Fruit fly (Drosophila melanogaster) whole organism, larva: Measurements from ENCODE around the gene Pisd.
A peak's percentile ranks its signal among the peaks of the same experiment; 100 is the strongest.

Experiments used
- noc ChIP-seq: fragments of 200-800 bp; sonication (Bioruptor generic); optimal IDR thresholded peaks from 3 replicates; lab custom pipeline; 2019; ENCODE audit warnings: missing biosample characterization, mild to moderate bottlenecking, missing genetic modification characterization, moderate library complexity

Gene Pisd

DNA sequence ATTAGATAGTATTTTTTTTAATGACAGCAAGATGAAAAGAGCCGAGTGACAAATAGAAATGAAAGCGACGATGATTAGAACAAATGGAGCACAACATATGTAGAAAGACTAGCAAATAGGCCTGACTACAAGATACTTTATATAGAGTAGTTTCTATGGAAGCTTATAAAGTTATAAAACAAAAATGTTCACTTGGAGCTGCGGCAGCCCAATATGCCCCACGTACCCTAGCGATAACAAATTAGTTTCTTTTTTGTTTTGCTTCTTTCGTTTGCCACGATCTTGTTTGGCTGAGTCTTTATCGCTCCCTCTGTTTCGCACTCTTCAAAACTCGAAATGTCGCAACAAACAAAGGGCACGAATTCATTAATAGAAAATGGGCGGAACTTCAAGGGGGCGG lies 50.1 kb downstream of the Pisd start:
- TF ChIP-seq noc (tag; lab: Kevin White, UChicago) = peak; percentile 14

DNA sequence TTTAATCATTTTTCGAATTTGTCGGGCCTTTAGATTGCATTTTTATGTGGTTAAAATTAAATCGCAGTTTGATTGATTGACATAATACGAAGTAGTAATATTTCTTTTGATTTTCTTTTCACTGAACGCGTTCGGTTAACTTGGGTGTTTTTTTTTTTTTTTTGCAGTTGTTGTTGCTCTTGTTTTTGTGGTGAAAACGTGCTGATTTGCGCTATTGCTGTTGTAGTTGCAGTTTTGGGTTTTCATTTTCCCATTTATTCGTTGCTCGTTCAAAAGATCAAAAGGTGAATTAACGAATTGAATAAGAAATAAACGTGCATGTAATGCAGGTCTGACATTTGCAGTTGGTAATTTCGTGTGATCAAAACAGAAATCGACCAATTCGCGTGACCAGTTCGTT lies 50.9 kb downstream of the Pisd start:
- TF ChIP-seq noc (tag; lab: Kevin White, UChicago) = no peak

DNA sequence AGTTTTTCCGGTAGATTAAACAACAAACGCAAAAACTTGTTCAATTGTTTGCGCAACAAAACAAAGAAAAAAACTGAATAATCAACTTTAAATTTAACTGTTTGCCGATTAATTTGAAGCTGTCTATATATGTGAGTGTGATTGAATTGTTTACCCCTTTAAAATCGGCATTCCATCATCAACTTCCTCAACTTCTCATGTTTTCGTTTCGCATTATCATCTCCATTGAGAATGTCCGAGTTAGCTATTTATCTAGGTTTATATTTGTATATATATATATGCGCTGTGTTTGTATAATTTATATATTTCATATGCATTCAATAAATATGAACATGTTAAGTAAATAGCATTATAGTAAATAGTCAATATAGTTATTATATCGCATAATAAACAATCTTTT lies 51.8 kb downstream of the Pisd start:
- peak; percentile 30 for TF ChIP-seq noc (tag; lab: Kevin White, UChicago)
